Worm (Caenorhabditis elegans) whole organism, young adult: ENCODE measurements around the gene bed-2.

ENCODE experiments used
- B0035.1 ChIP-seq: sonication (generic microtip); optimal IDR thresholded peaks from 2 replicates; lab custom pipeline; 2016; ENCODE audit warnings: missing genetic modification characterization, mild to moderate bottlenecking, missing compliant biosample characterization, missing genotype, missing genetic modification reagents
- C17E4.6 ChIP-seq: fragments of 200-800 bp; sonication (Bioruptor generic); IDR thresholded peaks from 2 replicates; pipeline ENCODE4 v1.3.6; 2022; ENCODE audit warnings: missing genetic modification reagents, missing genetic modification characterization, missing compliant biosample characterization
- F10E7.11 ChIP-seq: sonication (generic microtip); optimal IDR thresholded peaks from 2 replicates; lab custom pipeline; 2017; ENCODE audit warnings: mild to moderate bottlenecking, missing genetic modification characterization, moderate library complexity, missing compliant biosample characterization
- F39B2.1 ChIP-seq: fragments of 200-800 bp; sonication (Bioruptor generic); IDR thresholded peaks from 2 replicates; pipeline ENCODE4 v1.3.6; 2022; ENCODE audit warnings: missing genetic modification reagents, missing genetic modification characterization, missing compliant biosample characterization
- F57A8.1 ChIP-seq: fragments of 200-800 bp; sonication (Bioruptor generic); optimal IDR thresholded peaks from 2 replicates; lab custom pipeline; 2018; ENCODE audit warnings: mild to moderate bottlenecking, missing genetic modification characterization, moderate library complexity, missing compliant biosample characterization
- K11D2.4 ChIP-seq: fragments of 200-800 bp; sonication (Bioruptor generic); IDR thresholded peaks from 2 replicates; pipeline ENCODE4 v1.3.6; 2022; ENCODE audit warnings: missing genetic modification reagents, missing genetic modification characterization, missing compliant biosample characterization
- Y53F4B.3 ChIP-seq: fragments of 200-800 bp; sonication (Bioruptor generic); IDR thresholded peaks from 2 replicates; pipeline ENCODE4 v1.3.6; 2022; ENCODE audit warnings: missing genetic modification reagents, missing genetic modification characterization, missing compliant biosample characterization
- Y56A3A.18 ChIP-seq: fragments of 200-800 bp; sonication (Bioruptor generic); IDR thresholded peaks from 2 replicates; pipeline ENCODE4 v1.3.6; 2022; ENCODE audit warnings: missing genetic modification reagents, missing genetic modification characterization, missing compliant biosample characterization
- ZK185.1 ChIP-seq: sonication (generic microtip); optimal IDR thresholded peaks from 2 replicates; lab custom pipeline; 2016; ENCODE audit warnings: mild to moderate bottlenecking, missing genetic modification characterization, missing compliant biosample characterization; ENCODE audit not compliant: poor library complexity, severe bottlenecking
- atf-7 ChIP-seq: sonication (generic microtip); optimal IDR thresholded peaks from 2 replicates; lab custom pipeline; 2017; ENCODE audit warnings: mild to moderate bottlenecking, missing genetic modification characterization, missing compliant biosample characterization
- attf-3 ChIP-seq: fragments of 200-800 bp; sonication (Bioruptor generic); conservative IDR thresholded peaks from 2 replicates; pipeline ENCODE4 v1.3.6; 2022; ENCODE audit warnings: missing genetic modification reagents, missing genetic modification characterization, missing compliant biosample characterization
- attf-6 ChIP-seq: fragments of 200-800 bp; sonication (Bioruptor generic); IDR thresholded peaks from 2 replicates; pipeline ENCODE4 v1.3.6; 2022; ENCODE audit warnings: missing genetic modification reagents, missing genetic modification characterization, missing compliant biosample characterization
- cebp-1 ChIP-seq, 2 experiments: fragments of 200-800 bp in 1 of 2; sonication (Bioruptor generic) in 1 of 2; sonication (generic microtip) in 1 of 2; IDR thresholded peaks in 1 of 2; optimal IDR thresholded peaks in 1 of 2; 2 replicates each; pipeline versions ENCODE4 v1.3.6 to Lab custom; 2017 to 2022; ENCODE audit warnings: missing compliant biosample characterization in 2 of 2, missing genetic modification characterization in 2 of 2, mild to moderate bottlenecking in 1 of 2, missing genetic modification reagents in 1 of 2, moderate library complexity in 1 of 2
- cebp-2 ChIP-seq: fragments of 200-800 bp; sonication (Bioruptor generic); IDR thresholded peaks from 2 replicates; pipeline ENCODE4 v1.3.6; 2022; ENCODE audit warnings: missing genetic modification characterization, missing compliant biosample characterization
- ceh-27 ChIP-seq: fragments of 200-800 bp; sonication (Bioruptor generic); optimal IDR thresholded peaks from 2 replicates; lab custom pipeline; 2018; ENCODE audit warnings: mild to moderate bottlenecking, missing genetic modification characterization, moderate library complexity, missing compliant biosample characterization
- ceh-58 ChIP-seq: fragments of 200-800 bp; sonication (Bioruptor generic); IDR thresholded peaks from 2 replicates; pipeline ENCODE4 v1.3.6; 2022; ENCODE audit warnings: missing genetic modification characterization, missing compliant biosample characterization
- ceh-79 ChIP-seq: sonication (generic microtip); optimal IDR thresholded peaks from 2 replicates; lab custom pipeline; 2017; ENCODE audit warnings: mild to moderate bottlenecking, missing genetic modification characterization, missing compliant biosample characterization
- ceh-91 ChIP-seq: fragments of 200-800 bp; sonication (Bioruptor generic); IDR thresholded peaks from 2 replicates; pipeline ENCODE4 v1.3.6; 2022; ENCODE audit warnings: missing genetic modification reagents, missing genetic modification characterization, missing compliant biosample characterization
- dox-1 ChIP-seq: fragments of 200-800 bp; sonication (Bioruptor generic); IDR thresholded peaks from 2 replicates; pipeline ENCODE4 v1.3.6; 2022; ENCODE audit warnings: missing genetic modification reagents, missing genetic modification characterization, missing compliant biosample characterization
- egl-18 ChIP-seq: fragments of 200-800 bp; sonication (Bioruptor generic); IDR thresholded peaks from 2 replicates; pipeline ENCODE4 v1.3.6; 2022; ENCODE audit warnings: missing genetic modification reagents, missing genetic modification characterization, missing compliant biosample characterization
- ekl-4 ChIP-seq: fragments of 200-800 bp; sonication (Bioruptor generic); IDR thresholded peaks from 2 replicates; pipeline ENCODE4 v1.3.6; 2022; ENCODE audit warnings: missing genetic modification reagents, missing genetic modification characterization, missing compliant biosample characterization
- hlh-26 ChIP-seq: fragments of 200-800 bp; sonication (Bioruptor generic); conservative IDR thresholded peaks from 2 replicates; pipeline ENCODE4 v1.3.6; 2022; ENCODE audit warnings: missing genetic modification reagents, missing genetic modification characterization, missing compliant biosample characterization
- hmg-20 ChIP-seq: fragments of 200-800 bp; sonication (Bioruptor generic); IDR thresholded peaks from 2 replicates; pipeline ENCODE4 v1.3.6; 2022; ENCODE audit warnings: missing genetic modification reagents, missing genetic modification characterization, missing compliant biosample characterization
- hsf-1 ChIP-seq: fragments of 200-800 bp; sonication (Bioruptor generic); IDR thresholded peaks from 2 replicates; pipeline ENCODE4 v1.3.6; 2022; ENCODE audit warnings: missing genetic modification reagents, missing genetic modification characterization, missing compliant biosample characterization
- let-526 ChIP-seq: fragments of 200-800 bp; sonication (Bioruptor generic); IDR thresholded peaks from 2 replicates; pipeline ENCODE4 v1.3.6; 2022; ENCODE audit warnings: missing genetic modification reagents, missing genetic modification characterization, missing compliant biosample characterization
- lin-26 ChIP-seq: fragments of 200-800 bp; sonication (Bioruptor generic); IDR thresholded peaks from 2 replicates; pipeline ENCODE4 v1.3.6; 2022; ENCODE audit warnings: missing genetic modification reagents, missing genetic modification characterization, missing compliant biosample characterization
- lin-54 ChIP-seq: fragments of 200-800 bp; sonication (Bioruptor generic); optimal IDR thresholded peaks from 2 replicates; lab custom pipeline; 2018; ENCODE audit warnings: mild to moderate bottlenecking, missing genetic modification characterization, missing compliant biosample characterization
- lsl-1 ChIP-seq: fragments of 200-800 bp; sonication (Bioruptor generic); optimal IDR thresholded peaks from 2 replicates; lab custom pipeline; 2018; ENCODE audit warnings: mild to moderate bottlenecking, missing genetic modification characterization, moderate library complexity, missing compliant biosample characterization
- lsy-27 ChIP-seq: sonication (generic microtip); optimal IDR thresholded peaks from 2 replicates; lab custom pipeline; 2017; ENCODE audit warnings: missing genetic modification characterization, mild to moderate bottlenecking, missing compliant biosample characterization, antibody characterized with exemption, missing genotype, borderline replicate concordance; ENCODE audit not compliant: insufficient read depth
- madf-3 ChIP-seq: fragments of 200-800 bp; sonication (Bioruptor generic); IDR thresholded peaks from 2 replicates; pipeline ENCODE4 v1.3.6; 2022; ENCODE audit warnings: missing genetic modification reagents, missing genetic modification characterization, missing compliant biosample characterization
- madf-8 ChIP-seq: fragments of 200-800 bp; sonication (Bioruptor generic); conservative IDR thresholded peaks from 2 replicates; pipeline ENCODE4 v1.3.6; 2022; ENCODE audit warnings: missing genetic modification reagents, missing genetic modification characterization, missing compliant biosample characterization
- mes-4 ChIP-seq: sonication (generic microtip); optimal IDR thresholded peaks from 2 replicates; lab custom pipeline; 2016; ENCODE audit warnings: missing genotype, missing genetic modification characterization, missing compliant biosample characterization
- mxl-1 ChIP-seq: sonication (generic microtip); optimal IDR thresholded peaks from 2 replicates; lab custom pipeline; 2016; ENCODE audit warnings: missing genetic modification characterization, missing compliant biosample characterization
- nfyb-1 ChIP-seq: fragments of 200-800 bp; sonication (Bioruptor generic); IDR thresholded peaks from 2 replicates; pipeline ENCODE4 v1.3.6; 2022; ENCODE audit warnings: missing genetic modification reagents, missing genetic modification characterization, missing compliant biosample characterization
- nhr-27 ChIP-seq: fragments of 200-800 bp; sonication (Bioruptor generic); optimal IDR thresholded peaks from 2 replicates; lab custom pipeline; 2018; ENCODE audit warnings: mild to moderate bottlenecking, missing genetic modification characterization, moderate library complexity, missing compliant biosample characterization
- nhr-90 ChIP-seq: sonication (generic microtip); optimal IDR thresholded peaks from 2 replicates; lab custom pipeline; 2016; ENCODE audit warnings: missing genotype, mild to moderate bottlenecking, missing genetic modification characterization, missing compliant biosample characterization
- pbrm-1 ChIP-seq: fragments of 200-800 bp; sonication (Bioruptor generic); IDR thresholded peaks from 2 replicates; pipeline ENCODE4 v1.3.6; 2022; ENCODE audit warnings: missing genetic modification reagents, missing genetic modification characterization, missing compliant biosample characterization
- pha-4 ChIP-seq: fragments of 150-350 bp; sonication (generic microtip); optimal IDR thresholded peaks from 2 replicates; lab custom pipeline; 2014; ENCODE audit warnings: missing biosample characterization, missing genetic modification reagents, missing genetic modification characterization
- rec-8 ChIP-seq, 2 experiments: sonication (generic microtip); optimal IDR thresholded peaks; 2 replicates each; lab custom pipeline; 2016; ENCODE audit warnings: mild to moderate bottlenecking in 2 of 2, missing genetic modification characterization in 2 of 2, missing genetic modification reagents in 2 of 2, missing genotype in 2 of 2, missing biosample characterization in 1 of 2, missing compliant biosample characterization in 1 of 2, moderate library complexity in 1 of 2
- repo-1 ChIP-seq: sonication (generic microtip); optimal IDR thresholded peaks from 2 replicates; lab custom pipeline; 2017; ENCODE audit warnings: mild to moderate bottlenecking, missing genetic modification characterization, missing compliant biosample characterization
- sea-2 ChIP-seq: fragments of 200-800 bp; sonication (Bioruptor generic); IDR thresholded peaks from 2 replicates; pipeline ENCODE4 v1.3.6; 2022; ENCODE audit warnings: missing genetic modification characterization, missing compliant biosample characterization
- sptf-2 ChIP-seq: fragments of 200-800 bp; sonication (Bioruptor generic); optimal IDR thresholded peaks from 2 replicates; lab custom pipeline; 2018; ENCODE audit warnings: mild to moderate bottlenecking, missing genetic modification characterization, missing compliant biosample characterization
- tlf-1 ChIP-seq: fragments of 200-800 bp; sonication (Bioruptor generic); optimal IDR thresholded peaks from 2 replicates; lab custom pipeline; 2018; ENCODE audit warnings: mild to moderate bottlenecking, missing genetic modification characterization, missing compliant biosample characterization
- unc-62 ChIP-seq: fragments of 150-350 bp; optimal IDR thresholded peaks from 2 replicates; lab custom pipeline; 2014; ENCODE audit warnings: missing biosample characterization, missing genetic modification reagents, missing genetic modification characterization
- zfh-2 ChIP-seq: fragments of 200-800 bp; sonication (Bioruptor generic); conservative IDR thresholded peaks from 2 replicates; pipeline ENCODE4 v1.3.6; 2022; ENCODE audit warnings: missing genetic modification reagents, missing genetic modification characterization, missing compliant biosample characterization
- zim-3 ChIP-seq: sonication (generic microtip); optimal IDR thresholded peaks from 2 replicates; lab custom pipeline; 2017; ENCODE audit warnings: mild to moderate bottlenecking, missing genetic modification characterization, moderate library complexity, missing compliant biosample characterization
- ztf-18 ChIP-seq: sonication (generic microtip); optimal IDR thresholded peaks from 2 replicates; lab custom pipeline; 2016; ENCODE audit warnings: missing genotype, mild to moderate bottlenecking, missing genetic modification characterization, missing compliant biosample characterization
- ztf-25 ChIP-seq: fragments of 200-800 bp; sonication (Bioruptor generic); IDR thresholded peaks from 2 replicates; pipeline ENCODE4 v1.3.6; 2022; ENCODE audit warnings: missing genetic modification reagents, missing genetic modification characterization, missing compliant biosample characterization
- ztf-28 ChIP-seq: fragments of 200-800 bp; sonication (Bioruptor generic); IDR thresholded peaks from 2 replicates; pipeline ENCODE4 v1.3.6; 2022; ENCODE audit warnings: missing genetic modification reagents, missing genetic modification characterization, missing compliant biosample characterization

bed-2 gene

ce11 chrIII:11463726-11464125, 6.9 kb downstream of the bed-2 start (continued):
- TF ChIP-seq ztf-25 (GFP tag; lab: Robert Waterston, UW): no peak
- no peak for TF ChIP-seq let-526
- no peak for TF ChIP-seq unc-62
- no peak for TF ChIP-seq hlh-26
- no peak for TF ChIP-seq sptf-2
- TF ChIP-seq ztf-28: no peak
- TF ChIP-seq mes-4 (tag; lab: Kevin White, UChicago): no peak
- TF ChIP-seq ztf-18 (tag; lab: Kevin White, UChicago): peak; percentile 14
- peak; percentile 23 for TF ChIP-seq tlf-1 (GFP tag; lab: Kevin White, UChicago)
- no peak for TF ChIP-seq rec-8 (tag; optimal IDR thresholded peaks at IDR 0.05; lab: Kevin White, UChicago)
- TF ChIP-seq F10E7.11 (tag; lab: Kevin White, UChicago): no peak
- TF ChIP-seq lin-26: peak; percentile 59; the same call in 1 of the 2 replicates
- TF ChIP-seq cebp-1 (GFP tag; IDR thresholded peaks at IDR 0.05; lab: Robert Waterston, UW): no peak
- peak; percentile 54 for TF ChIP-seq cebp-1 (tag; optimal IDR thresholded peaks at IDR 0.05; lab: Kevin White, UChicago)
- peak; percentile 32 for TF ChIP-seq ceh-27 (GFP tag; lab: Kevin White, UChicago)
- TF ChIP-seq madf-8 (GFP tag; lab: Robert Waterston, UW): no peak
- no peak for TF ChIP-seq nhr-27 (tag; lab: Kevin White, UChicago)
- no peak for TF ChIP-seq madf-3
- TF ChIP-seq lin-54 (GFP tag; lab: Kevin White, UChicago): peak; percentile 18
- no peak for TF ChIP-seq F57A8.1 (GFP tag; lab: Kevin White, UChicago)
- TF ChIP-seq zfh-2 (GFP tag; lab: Robert Waterston, UW): peak; percentile 97
- TF ChIP-seq Y53F4B.3 (GFP tag; lab: Robert Waterston, UW): no peak
- no peak for TF ChIP-seq sea-2 (GFP tag; lab: Robert Waterston, UW)
- no peak for TF ChIP-seq egl-18
- no peak for TF ChIP-seq ZK185.1
- no peak for TF ChIP-seq Y56A3A.18 (GFP tag; lab: Robert Waterston, UW)
- TF ChIP-seq zim-3: no peak
- no peak for TF ChIP-seq ekl-4 (GFP tag; lab: Robert Waterston, UW)
- peak; percentile 78; the same call in 1 of the 2 replicates for TF ChIP-seq nfyb-1 (GFP tag; lab: Robert Waterston, UW)
- no peak for TF ChIP-seq attf-6 (GFP tag; lab: Robert Waterston, UW)
- peak; percentile 36 for TF ChIP-seq nhr-90
- TF ChIP-seq hsf-1 (GFP tag; lab: Robert Waterston, UW): no peak
- peak; percentile 41 for TF ChIP-seq B0035.1 (tag; lab: Kevin White, UChicago)
- TF ChIP-seq ceh-91 (GFP tag; lab: Robert Waterston, UW): no peak
- no peak for TF ChIP-seq attf-3
- TF ChIP-seq lsl-1 (GFP tag; lab: Kevin White, UChicago): no peak
- TF ChIP-seq dox-1 (GFP tag; lab: Robert Waterston, UW): peak; percentile 81
- no peak for TF ChIP-seq C17E4.6 (GFP tag; lab: Robert Waterston, UW)
- no peak for TF ChIP-seq ceh-58 (GFP tag; lab: Robert Waterston, UW)
- no peak for TF ChIP-seq pha-4 (tag; lab: Kevin White, UChicago)
- peak; percentile 66 for TF ChIP-seq pbrm-1 (GFP tag; lab: Robert Waterston, UW)
- TF ChIP-seq F39B2.1: no peak
- TF ChIP-seq hmg-20 (GFP tag; lab: Robert Waterston, UW): 0 out of 2 replicates have a peak, but pooled peaks have one; percentile 13
- TF ChIP-seq ceh-79: peak; percentile 59
- no peak for TF ChIP-seq K11D2.4 (GFP tag; lab: Robert Waterston, UW)
- no peak for TF ChIP-seq mxl-1 (tag; lab: Kevin White, UChicago)
- no peak for TF ChIP-seq cebp-2 (GFP tag; lab: Robert Waterston, UW)
- peak; percentile 27 for TF ChIP-seq atf-7
- TF ChIP-seq lsy-27 (tag; lab: Kevin White, UChicago): no peak
- TF ChIP-seq repo-1 (tag; lab: Kevin White, UChicago): peak; percentile 35
